Worm (Caenorhabditis elegans): ENCODE results near the gene ras-2.

Gene ras-2

ce11 chrIII:4778003-4778402 lies 38.1 kb upstream of the ras-2 start, which contains the start of gene B0393.7:
Gene B0393.7 (minus strand): TSS chrIII:4778103.
- TF ChIP-seq dmd-4 (tag; optimal IDR thresholded peaks at IDR 0.05; ENCODE audit: borderline replicate concordance) = no peak

ce11 chrIII:4767869-4768645 lies 28.2 kb upstream of the ras-2 start:
- TF ChIP-seq rnt-1 (tag; optimal IDR thresholded peaks at IDR 0.05) (no peak), madf-2 (tag; optimal IDR thresholded peaks at IDR 0.05) (no peak), pat-9 (tag; optimal IDR thresholded peaks at IDR 0.05) (no peak), eyg-1 (tag; optimal IDR thresholded peaks at IDR 0.05) (no peak), ceh-30 (tag; optimal IDR thresholded peaks at IDR 0.05) (no peak), hlh-13 (GFP tag; optimal IDR thresholded peaks at IDR 0.05) (no peak), odd-2 (tag; optimal IDR thresholded peaks at IDR 0.05) (no peak), sdc-2 (tag; optimal IDR thresholded peaks at IDR 0.05) (no peak), ceh-45 (GFP tag; IDR thresholded peaks at IDR 0.05) (no peak), nhr-232 (tag; optimal IDR thresholded peaks at IDR 0.05) (no peak), unc-3 (GFP tag; conservative IDR thresholded peaks at IDR 0.05) (no peak), unc-3 (tag; optimal IDR thresholded peaks at IDR 0.05) (no peak), sox-4 (tag; optimal IDR thresholded peaks at IDR 0.05) (no peak)

ce11 chrIII:4766842-4767241 lies 27.0 kb upstream of the ras-2 start:
- no peak for TF ChIP-seq pat-9 (tag; optimal IDR thresholded peaks at IDR 0.05)
- TF ChIP-seq zip-5 (tag; optimal IDR thresholded peaks at IDR 0.05) = no peak

ce11 chrIII:4765474-4765873 lies 25.6 kb upstream of the ras-2 start, which contains the start of gene B0393.5:
Gene B0393.5 (plus strand): TSS chrIII:4765774.
- TF ChIP-seq elt-4 (tag; optimal IDR thresholded peaks at IDR 0.05) (no peak), hlh-13 (GFP tag; optimal IDR thresholded peaks at IDR 0.05) (no peak), hlh-8 (tag; optimal IDR thresholded peaks at IDR 0.05) (no peak), ceh-14 (tag; optimal IDR thresholded peaks at IDR 0.05) (no peak), fkh-10 (GFP tag; optimal IDR thresholded peaks at IDR 0.05) (no peak), ceh-19 (GFP tag; optimal IDR thresholded peaks at IDR 0.05) (no peak), pag-3 (tag; optimal IDR thresholded peaks at IDR 0.05; ENCODE audit: borderline replicate concordance) (no peak), ets-4 (tag; optimal IDR thresholded peaks at IDR 0.05) (no peak)

- TF ChIP-seq syd-9 (tag; optimal IDR thresholded peaks at IDR 0.05) (no peak), ceh-31 (tag; optimal IDR thresholded peaks at IDR 0.05) (no peak), elt-4 (tag; optimal IDR thresholded peaks at IDR 0.05) (no peak), dve-1 (tag; optimal IDR thresholded peaks at IDR 0.05) (no peak), ahr-1 (tag; optimal IDR thresholded peaks at IDR 0.05) (no peak)
These were observed 23.6 kb upstream of the ras-2 start, which contains the start of gene B0393.4 for ce11 chrIII:4763509-4763908. Gene B0393.4 (minus strand): TSS chrIII:4763609.

- TF ChIP-seq ttx-3 (tag; optimal IDR thresholded peaks at IDR 0.05) (no peak), mec-3 (tag; optimal IDR thresholded peaks at IDR 0.05; ENCODE audit: borderline replicate concordance) (peak; percentile 20)
These were observed 23.0 kb upstream of the ras-2 start for ce11 chrIII:4762846-4763245.

ce11 chrIII:4756983-4757382 lies 17.1 kb upstream of the ras-2 start, which contains the start of gene fbxl-2:
Gene fbxl-2 (plus strand): TSS chrIII:4757260.
- TF ChIP-seq syd-9 (tag; optimal IDR thresholded peaks at IDR 0.05) = peak; percentile 63
- TF ChIP-seq dve-1 (tag; optimal IDR thresholded peaks at IDR 0.05) = peak; percentile 89
- peak; percentile 59 for TF ChIP-seq hlh-6 (tag; optimal IDR thresholded peaks at IDR 0.05)
- TF ChIP-seq unc-42 (tag; optimal IDR thresholded peaks at IDR 0.05) = peak; percentile 91
- TF ChIP-seq ceh-9 (tag; optimal IDR thresholded peaks at IDR 0.05) = no peak
- TF ChIP-seq tbx-7 (tag; optimal IDR thresholded peaks at IDR 0.05) = peak; percentile 20
- TF ChIP-seq ttx-3 (tag; optimal IDR thresholded peaks at IDR 0.05) = peak; percentile 39
- peak; percentile 32 for TF ChIP-seq ceh-24 (tag; optimal IDR thresholded peaks at IDR 0.05)
- TF ChIP-seq ztf-16 (tag; optimal IDR thresholded peaks at IDR 0.05) = peak; percentile 33
- peak; percentile 16 for TF ChIP-seq fax-1 (tag; optimal IDR thresholded peaks at IDR 0.05)
- TF ChIP-seq pros-1 (tag; optimal IDR thresholded peaks at IDR 0.05) = peak; percentile 36
- no peak for TF ChIP-seq ceh-22 (tag; optimal IDR thresholded peaks at IDR 0.05)
- TF ChIP-seq ceh-30 (tag; optimal IDR thresholded peaks at IDR 0.05) = peak; percentile 85
- peak; percentile 58 for TF ChIP-seq lim-6 (tag; optimal IDR thresholded peaks at IDR 0.05)
- TF ChIP-seq ceh-19 (GFP tag; optimal IDR thresholded peaks at IDR 0.05) = peak; percentile 17
- TF ChIP-seq tbx-2 (tag; optimal IDR thresholded peaks at IDR 0.05) = peak; percentile 71
- TF ChIP-seq ref-2 (tag; optimal IDR thresholded peaks at IDR 0.05) = peak; percentile 86
- TF ChIP-seq hlh-15 (tag; optimal IDR thresholded peaks at IDR 0.05) = no peak
- TF ChIP-seq madf-2 (tag; optimal IDR thresholded peaks at IDR 0.05) = peak; percentile 53

Measured in whole organism, late embryonic.